Worm (Caenorhabditis elegans) whole organism, midembryonic: Measurements from ENCODE around the gene Y50D4C.12.

Experiments
- T22C8.4 ChIP-seq: fragments of 200-800 bp; sonication (Bioruptor generic); IDR thresholded peaks from 2 replicates; pipeline ENCODE4 v1.3.6; 2022; ENCODE audit warnings: missing genetic modification characterization, missing compliant biosample characterization
- flt-1 ChIP-seq: fragments of 200-800 bp; sonication (Bioruptor generic); IDR thresholded peaks from 2 replicates; pipeline ENCODE4 v1.3.6; 2022; ENCODE audit warnings: missing genetic modification characterization, missing compliant biosample characterization

DNA sequence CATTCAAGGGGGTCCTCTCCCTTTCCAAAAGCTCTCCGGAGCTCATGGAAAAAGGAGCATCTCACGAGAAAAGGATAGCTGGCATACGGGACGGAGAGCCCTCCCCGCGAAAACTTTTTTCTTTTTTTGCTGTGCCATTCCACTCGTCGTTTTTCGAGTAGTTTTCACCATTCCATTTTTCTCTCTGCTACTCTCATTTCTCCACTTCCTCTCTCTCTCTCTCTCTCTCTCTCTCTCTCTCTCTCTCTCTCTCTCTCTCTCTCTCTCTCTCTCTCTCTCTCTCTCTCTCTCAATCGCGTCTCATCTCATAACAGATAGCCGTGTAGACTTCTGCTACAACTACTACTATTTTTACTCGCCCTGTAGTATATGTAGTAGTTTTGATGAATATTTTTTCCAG is 2.7 kb upstream of the Y50D4C.12 start:
- TF ChIP-seq flt-1 (GFP tag; lab: Robert Waterston, UW) = peak; percentile 33; the same call in 1 of the 2 replicates
- no peak for TF ChIP-seq T22C8.4
